Fruit fly (Drosophila melanogaster) whole organism, embryonic: Measurements from ENCODE around the gene CG12592.

ENCODE experiments used
- ATbp ChIP-seq: fragments of 200-800 bp; sonication (Bioruptor generic); optimal IDR thresholded peaks from 2 replicates; lab custom pipeline; 2017; ENCODE audit warnings: missing biosample characterization, mild to moderate bottlenecking, missing genetic modification characterization, missing genetic modification reagents
- Atf6 ChIP-seq: fragments of 200-800 bp; sonication (Bioruptor generic); IDR thresholded peaks from 2 replicates; pipeline ENCODE4 v1.3.6; 2022; ENCODE audit warnings: missing biosample characterization, missing genetic modification characterization
- Awh ChIP-seq: fragments of 200-800 bp; sonication (Bioruptor generic); IDR thresholded peaks from 2 replicates; pipeline ENCODE4, ENCODE4 v1.3.6; 2022; ENCODE audit warnings: missing biosample characterization, missing genetic modification characterization
- CG10147 ChIP-seq: fragments of 200-800 bp; sonication (Bioruptor generic); optimal IDR thresholded peaks from 2 replicates; lab custom pipeline; 2019; ENCODE audit warnings: missing biosample characterization, mild to moderate bottlenecking, missing genetic modification characterization, moderate library complexity
- CG1024 ChIP-seq: fragments of 200-800 bp; sonication (Bioruptor generic); IDR thresholded peaks from 2 replicates; pipeline ENCODE4 v1.3.6; 2022; ENCODE audit warnings: missing biosample characterization, missing genetic modification characterization
- CG10979 ChIP-seq: fragments of 200-800 bp; sonication (Bioruptor generic); optimal IDR thresholded peaks from 2 replicates; lab custom pipeline; 2018; ENCODE audit warnings: missing biosample characterization, mild to moderate bottlenecking, missing genetic modification characterization, moderate library complexity
- CG15479 ChIP-seq: fragments of 200-800 bp; sonication (Bioruptor generic); optimal IDR thresholded peaks from 3 replicates; lab custom pipeline; 2019; ENCODE audit warnings: missing biosample characterization, mild to moderate bottlenecking, missing genetic modification characterization, moderate library complexity
- CG16813 ChIP-seq: fragments of 200-800 bp; sonication (Bioruptor generic); IDR thresholded peaks from 3 replicates; pipeline ENCODE4 v1.3.6; 2022; ENCODE audit warnings: missing biosample characterization, missing genetic modification characterization; ENCODE audit not compliant: partially characterized antibody
- CG17186 ChIP-seq: fragments of 200-800 bp; sonication (Bioruptor generic); optimal IDR thresholded peaks from 3 replicates; lab custom pipeline; 2017; ENCODE audit warnings: missing biosample characterization, missing genetic modification reagents, missing genetic modification characterization
- CG1832 ChIP-seq: fragments of 200-800 bp; sonication (Bioruptor generic); optimal IDR thresholded peaks from 2 replicates; lab custom pipeline; 2017; ENCODE audit warnings: missing biosample characterization, mild to moderate bottlenecking, missing genetic modification characterization, inconsistent platforms
- CG4282 ChIP-seq: fragments of 200-800 bp; sonication (Bioruptor generic); optimal IDR thresholded peaks from 2 replicates; lab custom pipeline; 2016; ENCODE audit warnings: missing biosample characterization, missing genetic modification characterization
- CG4404 ChIP-seq: fragments of 200-800 bp; sonication (Bioruptor generic); IDR thresholded peaks from 2 replicates; pipeline ENCODE4 v1.3.6; 2022; ENCODE audit warnings: missing biosample characterization, missing genetic modification characterization
- CG4424 ChIP-seq: fragments of 200-800 bp; sonication (Bioruptor generic); optimal IDR thresholded peaks from 3 replicates; lab custom pipeline; 2016; ENCODE audit warnings: missing biosample characterization, missing genetic modification characterization
- CG7987 ChIP-seq: fragments of 200-800 bp; sonication (Bioruptor generic); optimal IDR thresholded peaks from 2 replicates; lab custom pipeline; 2018; ENCODE audit warnings: missing biosample characterization, mild to moderate bottlenecking, missing genetic modification characterization, moderate library complexity
- CG8944 ChIP-seq: fragments of 200-800 bp; sonication (Bioruptor generic); optimal IDR thresholded peaks from 3 replicates; lab custom pipeline; 2016; ENCODE audit warnings: missing biosample characterization, missing genetic modification characterization
- Dbx ChIP-seq: fragments of 200-800 bp; sonication (Bioruptor generic); IDR thresholded peaks from 3 replicates; pipeline ENCODE4 v1.3.6; 2022; ENCODE audit warnings: missing biosample characterization, missing genetic modification characterization
- Dp ChIP-seq: fragments of 200-800 bp; sonication (Bioruptor generic); optimal IDR thresholded peaks from 2 replicates; lab custom pipeline; 2018; ENCODE audit warnings: missing biosample characterization, mild to moderate bottlenecking, missing genetic modification characterization, moderate library complexity
- E2f2 ChIP-seq: fragments of 200-800 bp; sonication (Bioruptor generic); IDR thresholded peaks from 2 replicates; pipeline ENCODE4 v1.3.6; 2022; ENCODE audit warnings: missing biosample characterization, missing genetic modification characterization
- ERR ChIP-seq: fragments of 200-800 bp; sonication (Bioruptor generic); optimal IDR thresholded peaks from 2 replicates; lab custom pipeline; 2016; ENCODE audit warnings: missing biosample characterization, missing genetic modification characterization
- Elba2 ChIP-seq: fragments of 200-800 bp; sonication (Bioruptor generic); optimal IDR thresholded peaks from 3 replicates; lab custom pipeline; 2016; ENCODE audit warnings: missing biosample characterization, missing genetic modification characterization
- H15 ChIP-seq: fragments of 200-800 bp; sonication (Bioruptor generic); IDR thresholded peaks from 3 replicates; pipeline ENCODE4 v1.3.6; 2022; ENCODE audit warnings: missing biosample characterization, missing genetic modification characterization
- MBD-R2 ChIP-seq: fragments of 200-800 bp; sonication (Bioruptor generic); IDR thresholded peaks from 2 replicates; pipeline ENCODE4 v1.3.6; 2022; ENCODE audit warnings: missing biosample characterization, missing genetic modification characterization
- Nf-YA ChIP-seq: fragments of 200-800 bp; sonication (Bioruptor generic); IDR thresholded peaks from 2 replicates; pipeline ENCODE4 v1.3.6; 2022; ENCODE audit warnings: missing biosample characterization, missing genetic modification characterization
- Optix ChIP-seq: fragments of 200-800 bp; sonication (Bioruptor generic); IDR thresholded peaks from 3 replicates; pipeline ENCODE4 v1.3.6; 2022; ENCODE audit warnings: missing biosample characterization, missing genetic modification characterization
- Sox102F ChIP-seq: fragments of 200-800 bp; sonication (Bioruptor generic); optimal IDR thresholded peaks from 2 replicates; lab custom pipeline; 2018; ENCODE audit warnings: missing biosample characterization, mild to moderate bottlenecking, missing genetic modification characterization, moderate library complexity
- Trl ChIP-seq, 3 experiments: fragments of >200 bp in 2 of 3; fragments of 200-800 bp in 1 of 3; sonication (Bioruptor generic) in 1 of 3; optimal IDR thresholded peaks; 2 replicates in 1 of 3; 3 replicates in 2 of 3; lab custom pipeline; 2016 to 2017; ENCODE audit warnings: missing biosample characterization in 1 of 3, missing genetic modification characterization in 1 of 3
- bab2 ChIP-seq: fragments of 200-800 bp; sonication (Bioruptor generic); optimal IDR thresholded peaks from 2 replicates; lab custom pipeline; 2016; ENCODE audit warnings: missing biosample characterization, missing genetic modification characterization
- bcd ChIP-seq: fragments of 200-800 bp; sonication (Bioruptor generic); optimal IDR thresholded peaks from 2 replicates; lab custom pipeline; 2017; ENCODE audit warnings: missing biosample characterization, mild to moderate bottlenecking, missing genetic modification characterization
- bigmax ChIP-seq: fragments of 200-800 bp; sonication (Bioruptor generic); optimal IDR thresholded peaks from 2 replicates; lab custom pipeline; 2018; ENCODE audit warnings: missing biosample characterization, mild to moderate bottlenecking, missing genetic modification characterization
- cg ChIP-seq: fragments of 200-800 bp; sonication (Bioruptor generic); optimal IDR thresholded peaks from 3 replicates; lab custom pipeline; 2019; ENCODE audit warnings: missing biosample characterization, mild to moderate bottlenecking, missing genetic modification characterization, moderate library complexity
- dan ChIP-seq: fragments of 200-800 bp; sonication (Bioruptor generic); IDR thresholded peaks from 2 replicates; pipeline ENCODE4 v1.3.6; 2022; ENCODE audit warnings: missing biosample characterization, missing genetic modification characterization
- dm ChIP-seq: fragments of 200-800 bp; sonication (Bioruptor generic); optimal IDR thresholded peaks from 3 replicates; lab custom pipeline; 2016; ENCODE audit warnings: missing biosample characterization, missing genetic modification characterization
- eve ChIP-seq, 2 experiments: fragments of >200 bp; optimal IDR thresholded peaks; 2 replicates each; lab custom pipeline; 2017; ENCODE audit warnings: missing biosample characterization in 2 of 2, missing genetic modification characterization in 2 of 2
- gce ChIP-seq: fragments of 200-800 bp; sonication (Bioruptor generic); IDR thresholded peaks from 3 replicates; pipeline ENCODE4 v1.3.6; 2022; ENCODE audit warnings: missing biosample characterization, missing genetic modification characterization
- h ChIP-seq: fragments of >200 bp; optimal IDR thresholded peaks from 2 replicates; lab custom pipeline; 2017
- hth ChIP-seq: fragments of >200 bp; optimal IDR thresholded peaks from 2 replicates; lab custom pipeline; 2017; ENCODE audit warnings: inconsistent platforms
- onecut ChIP-seq: fragments of 200-800 bp; sonication (Bioruptor generic); IDR thresholded peaks from 2 replicates; pipeline ENCODE4 v1.3.6; 2022; ENCODE audit warnings: missing biosample characterization, missing genetic modification characterization
- org-1 ChIP-seq: fragments of 200-800 bp; sonication (Bioruptor generic); optimal IDR thresholded peaks from 2 replicates; lab custom pipeline; 2017; ENCODE audit warnings: missing biosample characterization, missing genetic modification characterization
- so ChIP-seq: fragments of 200-800 bp; sonication (Bioruptor generic); IDR thresholded peaks from 3 replicates; pipeline ENCODE4 v1.3.6; 2022; ENCODE audit warnings: missing biosample characterization, missing genetic modification characterization
- stc ChIP-seq: fragments of 200-800 bp; sonication (Bioruptor generic); IDR thresholded peaks from 2 replicates; pipeline ENCODE4 v1.3.6; 2022; ENCODE audit warnings: missing biosample characterization, missing genetic modification characterization
- unc-4 ChIP-seq: fragments of 200-800 bp; sonication (Bioruptor generic); IDR thresholded peaks from 2 replicates; pipeline ENCODE4 v1.3.6; 2022; ENCODE audit warnings: missing biosample characterization, missing genetic modification characterization; ENCODE audit not compliant: partially characterized antibody
- wdn ChIP-seq: fragments of 200-800 bp; sonication (Bioruptor generic); IDR thresholded peaks from 2 replicates; pipeline ENCODE4 v1.3.6; 2022; ENCODE audit warnings: missing biosample characterization, missing genetic modification characterization
- wor ChIP-seq: fragments of 200-800 bp; sonication (Bioruptor generic); IDR thresholded peaks from 2 replicates; pipeline ENCODE4 v1.3.6; 2022; ENCODE audit warnings: missing biosample characterization, missing genetic modification characterization
- zfh2 ChIP-seq: fragments of 200-800 bp; sonication (Bioruptor generic); optimal IDR thresholded peaks from 2 replicates; lab custom pipeline; 2016; ENCODE audit warnings: missing biosample characterization, missing genetic modification characterization

Gene CG12592

DNA sequence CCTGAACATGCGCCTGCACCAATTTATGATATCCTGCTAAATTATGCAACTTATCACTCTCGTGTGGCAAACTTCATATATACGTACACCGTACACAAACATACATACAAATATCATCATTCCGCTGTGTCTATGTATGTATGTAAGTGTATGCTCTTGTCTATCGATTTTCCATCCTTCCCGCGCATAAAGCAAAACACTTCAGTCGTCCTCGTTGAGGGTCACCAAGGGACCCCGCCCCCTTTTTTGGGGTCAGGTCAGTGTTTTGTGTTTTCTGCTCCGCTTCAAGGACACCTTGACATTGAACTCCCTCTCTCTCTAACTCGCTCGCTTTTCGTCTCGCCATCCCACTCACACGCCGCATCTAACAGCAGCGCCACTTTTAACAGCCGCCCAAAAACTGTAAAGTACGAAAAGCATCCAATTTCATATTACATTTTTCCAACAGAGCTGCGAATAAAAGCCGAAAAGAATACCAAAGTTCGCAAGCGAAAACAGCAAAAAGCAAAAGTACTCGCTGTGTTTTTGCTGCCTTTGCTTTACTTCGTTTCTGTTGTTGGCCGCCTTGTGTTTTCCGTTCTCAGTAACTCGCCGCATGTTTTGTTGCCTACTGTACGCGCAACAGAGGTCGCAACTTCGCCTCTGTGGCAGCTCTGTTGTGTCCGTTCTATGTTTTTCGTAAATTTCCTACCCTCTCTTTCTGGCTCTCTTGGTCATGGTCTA is 17.9 kb downstream of the CG12592 start (continued):
- TF ChIP-seq E2f2: no peak
- no peak for TF ChIP-seq CG10979
- no peak for TF ChIP-seq bab2 (GFP tag; lab: Kevin White, UChicago)
- TF ChIP-seq gce (GFP tag; lab: Robert Waterston, UW): no peak
- no peak for TF ChIP-seq H15
- TF ChIP-seq cg (GFP tag; lab: Kevin White, UChicago): peak; percentile 21
- TF ChIP-seq Trl (optimal IDR thresholded peaks at IDR 0.05; lab: Kevin White, UChicago): peak; percentile 87 to 89
- TF ChIP-seq Trl (GFP tag; optimal IDR thresholded peaks at IDR 0.05; lab: Kevin White, UChicago): no peak
- TF ChIP-seq CG4404: no peak
- no peak for TF ChIP-seq CG4424
- TF ChIP-seq dm (GFP tag; lab: Kevin White, UChicago): no peak
- no peak for TF ChIP-seq zfh2 (GFP tag; lab: Kevin White, UChicago)
- peak; percentile 96 for TF ChIP-seq onecut (GFP tag; lab: Robert Waterston, UW)
- TF ChIP-seq CG15479 (GFP tag; lab: Kevin White, UChicago): peak; percentile 4
- TF ChIP-seq Awh (GFP tag; lab: Robert Waterston, UW): no peak
- TF ChIP-seq CG17186 (GFP tag; lab: Kevin White, UChicago): no peak
- TF ChIP-seq h (lab: Kevin White, UChicago): no peak
- TF ChIP-seq CG1832 (GFP tag; lab: Kevin White, UChicago): peak; percentile 77
- no peak for TF ChIP-seq Nf-YA (GFP tag; lab: Robert Waterston, UW)
- TF ChIP-seq CG10147 (GFP tag; lab: Kevin White, UChicago): no peak
- TF ChIP-seq bigmax (GFP tag; lab: Kevin White, UChicago): no peak
- no peak for TF ChIP-seq stc (GFP tag; lab: Robert Waterston, UW)
- no peak for TF ChIP-seq CG8944 (GFP tag; lab: Kevin White, UChicago)
- TF ChIP-seq Atf6 (GFP tag; lab: Robert Waterston, UW): no peak
- no peak for TF ChIP-seq eve (GFP tag; optimal IDR thresholded peaks at IDR 0.05; lab: Kevin White, UChicago)
- no peak for TF ChIP-seq wor (GFP tag; lab: Robert Waterston, UW)
- no peak for TF ChIP-seq CG4282
- TF ChIP-seq bcd (GFP tag; lab: Kevin White, UChicago): no peak
- TF ChIP-seq Elba2 (GFP tag; lab: Kevin White, UChicago): no peak
- TF ChIP-seq Optix (GFP tag; lab: Robert Waterston, UW): no peak
- no peak for TF ChIP-seq dan (GFP tag; lab: Robert Waterston, UW)
- TF ChIP-seq so (GFP tag; lab: Robert Waterston, UW): no peak
- TF ChIP-seq CG16813 (GFP tag; lab: Robert Waterston, UW): no peak
- TF ChIP-seq MBD-R2 (GFP tag; lab: Robert Waterston, UW): no peak
- TF ChIP-seq unc-4: no peak
- TF ChIP-seq org-1: no peak
- TF ChIP-seq CG1024 (GFP tag; lab: Robert Waterston, UW): no peak
- TF ChIP-seq ERR (GFP tag; lab: Kevin White, UChicago): peak; percentile 84
- TF ChIP-seq CG7987: no peak
- no peak for TF ChIP-seq ATbp (GFP tag; lab: Kevin White, UChicago)
- TF ChIP-seq Dp (GFP tag; lab: Kevin White, UChicago): no peak
- no peak for TF ChIP-seq wdn
- no peak for TF ChIP-seq Sox102F (GFP tag; lab: Kevin White, UChicago)
- TF ChIP-seq Dbx: no peak
- no peak for TF ChIP-seq hth (lab: Kevin White, UChicago)
